Fruit fly (Drosophila melanogaster) whole organism, embryonic: Measurements from ENCODE around the gene Hrd3.

Experiments
- Aef1 ChIP-seq: fragments of 200-800 bp; sonication (Bioruptor generic); IDR thresholded peaks from 3 replicates; pipeline ENCODE4 v1.3.6; 2022; ENCODE audit warnings: missing biosample characterization, missing genetic modification characterization
- CG11504 ChIP-seq: fragments of 200-800 bp; sonication (Bioruptor generic); optimal IDR thresholded peaks from 3 replicates; lab custom pipeline; 2019; ENCODE audit warnings: missing biosample characterization, mild to moderate bottlenecking, missing genetic modification characterization, moderate library complexity
- CG12659 ChIP-seq: fragments of 200-800 bp; sonication (Bioruptor generic); optimal IDR thresholded peaks from 3 replicates; lab custom pipeline; 2017; ENCODE audit warnings: mild to moderate bottlenecking, missing biosample characterization, missing genetic modification reagents, missing genetic modification characterization
- CG13123 ChIP-seq: fragments of 200-800 bp; sonication (Bioruptor generic); optimal IDR thresholded peaks from 2 replicates; lab custom pipeline; 2016; ENCODE audit warnings: missing biosample characterization, missing genetic modification characterization
- CG13624 ChIP-seq: fragments of 200-800 bp; sonication (Bioruptor generic); optimal IDR thresholded peaks from 2 replicates; lab custom pipeline; 2016; ENCODE audit warnings: missing biosample characterization, missing genetic modification characterization
- CG17186 ChIP-seq: fragments of 200-800 bp; sonication (Bioruptor generic); optimal IDR thresholded peaks from 3 replicates; lab custom pipeline; 2017; ENCODE audit warnings: missing biosample characterization, missing genetic modification reagents, missing genetic modification characterization
- CG2889 ChIP-seq: fragments of 200-800 bp; sonication (Bioruptor generic); IDR thresholded peaks from 3 replicates; pipeline ENCODE4 v1.3.6; 2022; ENCODE audit warnings: missing biosample characterization, missing genetic modification characterization
- CG31441 ChIP-seq: fragments of 200-800 bp; sonication (Bioruptor generic); IDR thresholded peaks from 2 replicates; pipeline ENCODE4 v1.3.6; 2022; ENCODE audit warnings: missing biosample characterization, missing genetic modification characterization
- CG32532 ChIP-seq: fragments of 200-800 bp; sonication (Bioruptor generic); IDR thresholded peaks from 2 replicates; pipeline ENCODE4 v1.3.6; 2022; ENCODE audit warnings: missing biosample characterization, missing genetic modification characterization
- CG32772 ChIP-seq: fragments of 200-800 bp; sonication (Bioruptor generic); IDR thresholded peaks from 2 replicates; pipeline ENCODE4 v1.3.6; 2022; ENCODE audit warnings: missing biosample characterization, missing genetic modification characterization
- CG3407 ChIP-seq: fragments of 200-800 bp; sonication (Bioruptor generic); optimal IDR thresholded peaks from 2 replicates; lab custom pipeline; 2018; ENCODE audit warnings: missing biosample characterization, mild to moderate bottlenecking, missing genetic modification characterization
- CG34224 ChIP-seq: fragments of 200-800 bp; sonication (Bioruptor generic); IDR thresholded peaks from 3 replicates; pipeline ENCODE4 v1.3.6; 2022; ENCODE audit warnings: missing biosample characterization, missing genetic modification characterization; ENCODE audit not compliant: partially characterized antibody
- CG6254 ChIP-seq: fragments of 200-800 bp; sonication (Bioruptor generic); optimal IDR thresholded peaks from 3 replicates; lab custom pipeline; 2017; ENCODE audit warnings: mild to moderate bottlenecking, missing biosample characterization, missing genetic modification reagents, missing genetic modification characterization
- CG6765 ChIP-seq: fragments of 200-800 bp; sonication (Bioruptor generic); optimal IDR thresholded peaks from 3 replicates; lab custom pipeline; 2017; ENCODE audit warnings: missing biosample characterization, mild to moderate bottlenecking, missing genetic modification characterization
- CG7963 ChIP-seq: fragments of 200-800 bp; sonication (Bioruptor generic); IDR thresholded peaks from 3 replicates; pipeline ENCODE4 v1.3.6; 2022; ENCODE audit warnings: missing biosample characterization, missing genetic modification characterization; ENCODE audit not compliant: partially characterized antibody
- CG8359 ChIP-seq: fragments of 200-800 bp; sonication (Bioruptor generic); optimal IDR thresholded peaks from 2 replicates; lab custom pipeline; 2017; ENCODE audit warnings: missing biosample characterization, mild to moderate bottlenecking, missing genetic modification characterization, borderline replicate concordance
- CG8924 ChIP-seq: fragments of 200-800 bp; optimal IDR thresholded peaks from 3 replicates; lab custom pipeline; 2019; ENCODE audit warnings: missing biosample characterization, mild to moderate bottlenecking, missing genetic modification characterization, moderate library complexity
- CG9797 ChIP-seq: fragments of 200-800 bp; sonication (Bioruptor generic); optimal IDR thresholded peaks from 3 replicates; lab custom pipeline; 2018; ENCODE audit warnings: missing biosample characterization, mild to moderate bottlenecking, missing genetic modification characterization
- Dbx ChIP-seq: fragments of 200-800 bp; sonication (Bioruptor generic); IDR thresholded peaks from 3 replicates; pipeline ENCODE4 v1.3.6; 2022; ENCODE audit warnings: missing biosample characterization, missing genetic modification characterization
- Dfd ChIP-seq, 2 experiments: fragments of >200 bp; optimal IDR thresholded peaks; 2 replicates each; lab custom pipeline; 2017; ENCODE audit warnings: missing biosample characterization in 2 of 2, missing genetic modification characterization in 2 of 2
- Doc3 ChIP-seq: fragments of 200-800 bp; sonication (Bioruptor generic); IDR thresholded peaks from 3 replicates; pipeline ENCODE4 v1.3.6; 2022; ENCODE audit warnings: missing biosample characterization, missing genetic modification characterization; ENCODE audit not compliant: partially characterized antibody
- Gug ChIP-seq: fragments of 200-800 bp; sonication (Bioruptor generic); IDR thresholded peaks from 4 replicates; pipeline ENCODE4 v1.3.6; 2022; ENCODE audit warnings: missing biosample characterization, missing genetic modification characterization
- H15 ChIP-seq: fragments of 200-800 bp; sonication (Bioruptor generic); IDR thresholded peaks from 3 replicates; pipeline ENCODE4 v1.3.6; 2022; ENCODE audit warnings: missing biosample characterization, missing genetic modification characterization
- H2.0 ChIP-seq: fragments of 200-800 bp; sonication (Bioruptor generic); IDR thresholded peaks from 2 replicates; pipeline ENCODE4 v1.3.6; 2022; ENCODE audit warnings: missing biosample characterization, missing genetic modification characterization
- HLH54F ChIP-seq: fragments of 200-800 bp; sonication (Bioruptor generic); optimal IDR thresholded peaks from 3 replicates; lab custom pipeline; 2016; ENCODE audit warnings: missing biosample characterization, missing genetic modification characterization
- Hr3 ChIP-seq: fragments of 200-800 bp; sonication (Bioruptor generic); optimal IDR thresholded peaks from 3 replicates; lab custom pipeline; 2016; ENCODE audit warnings: missing biosample characterization, missing genetic modification characterization
- Meics ChIP-seq: fragments of 200-800 bp; sonication (Bioruptor generic); optimal IDR thresholded peaks from 2 replicates; lab custom pipeline; 2017; ENCODE audit warnings: missing biosample characterization, mild to moderate bottlenecking, missing genetic modification characterization
- Mrtf ChIP-seq: fragments of 200-800 bp; sonication (Bioruptor generic); IDR thresholded peaks from 3 replicates; pipeline ENCODE4 v1.3.6; 2022; ENCODE audit warnings: missing biosample characterization, missing genetic modification characterization
- PHDP ChIP-seq: fragments of 200-800 bp; sonication (Bioruptor generic); optimal IDR thresholded peaks from 3 replicates; lab custom pipeline; 2018; ENCODE audit warnings: missing biosample characterization, mild to moderate bottlenecking, missing genetic modification characterization, moderate library complexity
- Poxn ChIP-seq: fragments of 200-800 bp; sonication (Bioruptor generic); IDR thresholded peaks from 2 replicates; pipeline ENCODE4 v1.3.6; 2022; ENCODE audit warnings: missing biosample characterization, missing genetic modification characterization
- Scr ChIP-seq: fragments of 200-800 bp; sonication (Bioruptor generic); IDR thresholded peaks from 2 replicates; pipeline ENCODE4 v1.3.6; 2022; ENCODE audit warnings: missing biosample characterization, missing genetic modification characterization; ENCODE audit not compliant: partially characterized antibody
- Stat92E ChIP-seq, 3 experiments: fragments of >200 bp in 2 of 3; fragments of 200-800 bp in 1 of 3; sonication (Bioruptor generic) in 1 of 3; optimal IDR thresholded peaks; 2 replicates each; lab custom pipeline; 2017 to 2019; ENCODE audit warnings: missing biosample characterization in 3 of 3, missing genetic modification characterization in 3 of 3, mild to moderate bottlenecking in 1 of 3, moderate library complexity in 1 of 3
- Tbp ChIP-seq: fragments of >200 bp; optimal IDR thresholded peaks from 2 replicates; lab custom pipeline; 2018; ENCODE audit warnings: missing biosample characterization, missing genetic modification characterization
- al ChIP-seq: fragments of 200-800 bp; sonication (Bioruptor generic); IDR thresholded peaks from 2 replicates; pipeline ENCODE4 v1.3.6; 2022; ENCODE audit warnings: missing biosample characterization, missing genetic modification characterization
- cwo ChIP-seq: fragments of 200-800 bp; sonication (Bioruptor generic); optimal IDR thresholded peaks from 3 replicates; lab custom pipeline; 2017; ENCODE audit warnings: missing biosample characterization, missing genetic modification characterization, mild to moderate bottlenecking, moderate library complexity, missing genetic modification reagents
- esg ChIP-seq: fragments of 200-800 bp; sonication (Bioruptor generic); conservative IDR thresholded peaks from 2 replicates; pipeline ENCODE4 v1.3.6; 2022; ENCODE audit warnings: missing biosample characterization, missing genetic modification characterization
- fru ChIP-seq: fragments of >200 bp; optimal IDR thresholded peaks from 2 replicates; lab custom pipeline; 2017
- inv ChIP-seq: fragments of 200-800 bp; sonication (Bioruptor generic); IDR thresholded peaks from 2 replicates; pipeline ENCODE4 v1.3.6; 2022; ENCODE audit warnings: missing biosample characterization, missing genetic modification characterization; ENCODE audit not compliant: partially characterized antibody
- knrl ChIP-seq: fragments of 200-800 bp; sonication (Bioruptor generic); IDR thresholded peaks from 3 replicates; pipeline ENCODE4 v1.3.6; 2022; ENCODE audit warnings: missing biosample characterization, missing genetic modification characterization; ENCODE audit not compliant: partially characterized antibody
- lov ChIP-seq, 2 experiments: fragments of 200-800 bp in 1 of 2; fragments of >200 bp in 1 of 2; sonication (Bioruptor generic) in 1 of 2; IDR thresholded peaks in 1 of 2; optimal IDR thresholded peaks in 1 of 2; 2 replicates in 1 of 2; 3 replicates in 1 of 2; pipeline versions ENCODE4 v1.3.6 to Lab custom; 2017 to 2022; ENCODE audit warnings: missing biosample characterization in 1 of 2, missing genetic modification characterization in 1 of 2
- maf-S ChIP-seq: fragments of 200-800 bp; sonication (Bioruptor generic); optimal IDR thresholded peaks from 2 replicates; lab custom pipeline; 2016; ENCODE audit warnings: missing biosample characterization, missing genetic modification characterization
- mirr ChIP-seq: fragments of 200-800 bp; sonication (Bioruptor generic); optimal IDR thresholded peaks from 3 replicates; lab custom pipeline; 2018; ENCODE audit warnings: missing biosample characterization, mild to moderate bottlenecking, missing genetic modification characterization
- nerfin-2 ChIP-seq: fragments of 200-800 bp; sonication (Bioruptor generic); IDR thresholded peaks from 2 replicates; pipeline ENCODE4 v1.3.6; 2022; ENCODE audit warnings: missing biosample characterization, missing genetic modification characterization; ENCODE audit not compliant: partially characterized antibody
- phol ChIP-seq: fragments of 200-800 bp; sonication (Bioruptor generic); optimal IDR thresholded peaks from 3 replicates; lab custom pipeline; 2018; ENCODE audit warnings: missing biosample characterization, mild to moderate bottlenecking, missing genetic modification characterization, moderate library complexity
- ranshi ChIP-seq: fragments of 200-800 bp; sonication (Bioruptor generic); IDR thresholded peaks from 2 replicates; pipeline ENCODE4 v1.3.6; 2022; ENCODE audit warnings: missing biosample characterization, missing genetic modification characterization
- rib ChIP-seq: fragments of 200-800 bp; sonication (Bioruptor generic); IDR thresholded peaks from 2 replicates; pipeline ENCODE4 v1.3.6; 2022; ENCODE audit warnings: missing biosample characterization, missing genetic modification characterization
- run ChIP-seq: fragments of 200-800 bp; sonication (Bioruptor generic); optimal IDR thresholded peaks from 3 replicates; lab custom pipeline; 2018; ENCODE audit warnings: missing biosample characterization, mild to moderate bottlenecking, missing genetic modification characterization
- seq ChIP-seq: fragments of 200-800 bp; sonication (Bioruptor generic); IDR thresholded peaks from 2 replicates; pipeline ENCODE4 v1.3.6; 2022; ENCODE audit warnings: missing biosample characterization, missing genetic modification characterization
- trem ChIP-seq: fragments of 200-800 bp; optimal IDR thresholded peaks from 3 replicates; lab custom pipeline; 2019; ENCODE audit warnings: missing biosample characterization, mild to moderate bottlenecking, missing genetic modification characterization, moderate library complexity
- usp ChIP-seq: fragments of >200 bp; optimal IDR thresholded peaks from 2 replicates; lab custom pipeline; 2017; ENCODE audit warnings: missing biosample characterization, missing genetic modification characterization
- zen ChIP-seq: fragments of 200-800 bp; sonication (Bioruptor generic); optimal IDR thresholded peaks from 3 replicates; lab custom pipeline; 2018; ENCODE audit warnings: missing biosample characterization, mild to moderate bottlenecking, missing genetic modification characterization, moderate library complexity

Hrd3 gene

dm6 chr3R:23721936-23722335 is 36.4 kb downstream of the Hrd3 start:
- TF ChIP-seq zen (tag; lab: Kevin White, UChicago) (peak; percentile 64), Scr (GFP tag; lab: Robert Waterston, UW) (no peak), PHDP (peak; percentile 64), Poxn (no peak), Hr3 (peak; percentile 7), H15 (GFP tag; lab: Robert Waterston, UW) (no peak), knrl (GFP tag; lab: Robert Waterston, UW) (no peak; the same call in 2 of the 3 replicates), al (GFP tag; lab: Robert Waterston, UW) (no peak), CG32532 (GFP tag; lab: Robert Waterston, UW) (no peak), CG13624 (GFP tag; lab: Kevin White, UChicago) (no peak), CG13123 (GFP tag; lab: Kevin White, UChicago) (no peak), run (tag; lab: Kevin White, UChicago) (no peak), fru (lab: Kevin White, UChicago) (no peak), Meics (peak; percentile 35), CG2889 (GFP tag; lab: Robert Waterston, UW) (no peak), ranshi (GFP tag; lab: Robert Waterston, UW) (no peak), phol (tag; lab: Kevin White, UChicago) (peak; percentile 15), CG17186 (GFP tag; lab: Kevin White, UChicago) (no peak), Dbx (GFP tag; lab: Robert Waterston, UW) (no peak), CG3407 (no peak), CG11504 (tag; lab: Kevin White, UChicago) (peak; percentile 50), rib (GFP tag; lab: Robert Waterston, UW) (no peak), CG31441 (GFP tag; lab: Robert Waterston, UW) (0 out of 2 replicates have a peak, but pooled peaks have one; percentile 13), Aef1 (no peak), HLH54F (GFP tag; lab: Kevin White, UChicago) (no peak), CG9797 (no peak), seq (GFP tag; lab: Robert Waterston, UW) (no peak), CG6254 (no peak), CG7963 (GFP tag; lab: Robert Waterston, UW) (no peak), CG8359 (GFP tag; lab: Kevin White, UChicago) (no peak), Gug (GFP tag; lab: Robert Waterston, UW) (no peak), Tbp (GFP tag; lab: Kevin White, UChicago) (no peak), H2.0 (no peak), CG32772 (GFP tag; lab: Robert Waterston, UW) (no peak), usp (no peak), trem (tag; lab: Kevin White, UChicago) (peak; percentile 26), esg (GFP tag; lab: Robert Waterston, UW) (no peak), Doc3 (GFP tag; lab: Robert Waterston, UW) (no peak), mirr (GFP tag; lab: Kevin White, UChicago) (no peak), CG34224 (GFP tag; lab: Robert Waterston, UW) (no peak), lov (optimal IDR thresholded peaks at IDR 0.05; lab: Kevin White, UChicago) (no peak), lov (GFP tag; IDR thresholded peaks at IDR 0.05; lab: Robert Waterston, UW) (no peak), Dfd (GFP tag; optimal IDR thresholded peaks at IDR 0.05; lab: Kevin White, UChicago) (no peak), CG12659 (GFP tag; lab: Kevin White, UChicago) (peak; percentile 61), cwo (GFP tag; lab: Kevin White, UChicago) (no peak), CG8924 (tag; lab: Kevin White, UChicago) (peak; percentile 12), Stat92E (GFP tag; optimal IDR thresholded peaks at IDR 0.05; lab: Kevin White, UChicago) (no peak), Mrtf (GFP tag; lab: Robert Waterston, UW) (no peak), nerfin-2 (GFP tag; lab: Robert Waterston, UW) (no peak), inv (GFP tag; lab: Robert Waterston, UW) (no peak), CG6765 (no peak), maf-S (GFP tag; lab: Kevin White, UChicago) (peak; percentile 9)
